Fruit fly (Drosophila melanogaster): ENCODE data around the gene Pdp.

The Pdp gene

DNA sequence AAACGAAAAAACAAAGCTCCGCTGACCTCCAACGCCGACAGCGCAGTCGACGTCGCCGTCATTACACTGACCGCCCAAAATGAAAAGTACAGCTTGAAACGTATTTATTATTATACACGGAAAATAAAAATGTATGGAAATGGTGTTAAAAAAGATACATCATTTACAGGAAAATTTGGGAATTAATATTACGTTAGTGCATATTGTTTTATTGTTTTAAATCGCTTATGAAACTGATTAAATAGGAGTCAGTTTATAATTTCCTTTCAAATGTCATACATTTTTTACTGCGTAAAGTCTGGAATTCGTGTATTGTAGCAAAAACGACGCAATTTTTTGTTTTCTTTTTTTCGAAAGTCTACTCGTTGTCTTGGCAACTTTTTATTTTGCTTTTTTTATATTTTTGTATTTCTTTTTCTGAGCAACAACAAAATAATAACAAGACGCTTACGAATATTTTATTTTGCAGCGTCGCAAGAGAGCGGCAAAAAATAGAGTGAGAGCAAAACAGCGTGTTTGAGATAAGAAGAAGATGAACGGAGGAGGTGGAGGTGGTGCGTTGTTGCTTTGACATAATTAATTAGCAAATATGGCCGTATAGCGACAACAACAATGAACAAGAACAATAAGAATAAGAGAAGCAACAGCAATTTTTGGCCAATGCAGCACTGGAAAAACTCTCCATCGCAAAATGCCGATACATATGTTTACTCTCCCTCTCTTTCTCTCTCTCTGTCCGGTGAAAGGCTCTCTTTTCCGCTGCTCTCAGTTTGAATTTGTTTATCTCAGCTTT, 42.3 kb downstream of the Pdp start (continued):
- TF ChIP-seq kay (GFP tag; optimal IDR thresholded peaks at IDR 0.05) (peak; percentile 5), CG7963 (GFP tag; IDR thresholded peaks at IDR 0.05; ENCODE audit: partially characterized antibody) (no peak), Chrac-16 (GFP tag; optimal IDR thresholded peaks at IDR 0.05) (peak; percentile 53), CG10654 (GFP tag; optimal IDR thresholded peaks at IDR 0.05) (peak; percentile 39), CG17186 (GFP tag; optimal IDR thresholded peaks at IDR 0.05) (no peak), CG17612 (GFP tag; IDR thresholded peaks at IDR 0.05) (0 out of 2 replicates have a peak, but pooled peaks have one; percentile 24), lilli (GFP tag; optimal IDR thresholded peaks at IDR 0.05) (peak; percentile 71), CG2889 (GFP tag; IDR thresholded peaks at IDR 0.05) (peak; percentile 72; the same call in 2 of the 3 replicates), Sox102F (GFP tag; optimal IDR thresholded peaks at IDR 0.05) (peak; percentile 79), Bdp1 (GFP tag; optimal IDR thresholded peaks at IDR 0.05) (no peak), pum (GFP tag; optimal IDR thresholded peaks at IDR 0.05) (peak; percentile 47), grau (tag; optimal IDR thresholded peaks at IDR 0.05) (peak; percentile 65), az2 (GFP tag; optimal IDR thresholded peaks at IDR 0.05) (peak; percentile 42), CG10209 (GFP tag; optimal IDR thresholded peaks at IDR 0.05) (peak; percentile 75), sd (tag; optimal IDR thresholded peaks at IDR 0.05) (peak; percentile 78), Jarid2 (GFP tag; optimal IDR thresholded peaks at IDR 0.05) (peak; percentile 34), CG1233 (GFP tag; optimal IDR thresholded peaks at IDR 0.05) (peak; percentile 64), slbo (GFP tag; IDR thresholded peaks at IDR 0.05) (peak; percentile 84), CG7357 (GFP tag; IDR thresholded peaks at IDR 0.05) (peak; percentile 40; the same call in 1 of the 3 replicates), fru (optimal IDR thresholded peaks at IDR 0.05) (no peak), HLH54F (GFP tag; optimal IDR thresholded peaks at IDR 0.05) (peak; percentile 70), CG9932 (GFP tag; IDR thresholded peaks at IDR 0.05) (peak; percentile 67), sqz (GFP tag; optimal IDR thresholded peaks at IDR 0.05) (no peak), Atf-2 (GFP tag; optimal IDR thresholded peaks at IDR 0.05) (peak; percentile 72), CG12236 (GFP tag; optimal IDR thresholded peaks at IDR 0.05) (peak; percentile 47), CG13894 (tag; optimal IDR thresholded peaks at IDR 0.05) (peak; percentile 46), CG8765 (GFP tag; IDR thresholded peaks at IDR 0.05) (peak; percentile 41; the same call in 1 of the 2 replicates), CG8290 (GFP tag; optimal IDR thresholded peaks at IDR 0.05) (no peak), CG8290 (tag; optimal IDR thresholded peaks at IDR 0.05) (peak in 1 of 2 experiments; percentile 51), Awh (GFP tag; IDR thresholded peaks at IDR 0.05) (no peak), CG8924 (tag; optimal IDR thresholded peaks at IDR 0.05) (peak; percentile 80), nerfin-2 (GFP tag; IDR thresholded peaks at IDR 0.05; ENCODE audit: partially characterized antibody) (no peak), odd (GFP tag; optimal IDR thresholded peaks at IDR 0.05) (peak; percentile 64), trh (GFP tag; optimal IDR thresholded peaks at IDR 0.05) (peak; percentile 22), CG6813 (GFP tag; optimal IDR thresholded peaks at IDR 0.05) (peak; percentile 67), CG17328 (GFP tag; IDR thresholded peaks at IDR 0.05) (peak; percentile 54), Hsf (GFP tag; optimal IDR thresholded peaks at IDR 0.05) (peak; percentile 76), Opbp (GFP tag; IDR thresholded peaks at IDR 0.05; ENCODE audit: partially characterized antibody) (no peak), ftz-f1 (GFP tag; optimal IDR thresholded peaks at IDR 0.05) (peak; percentile 24), H15 (GFP tag; IDR thresholded peaks at IDR 0.05) (no peak), scrt (GFP tag; optimal IDR thresholded peaks at IDR 0.05) (peak; percentile 54), CHES-1-like (GFP tag; optimal IDR thresholded peaks at IDR 0.05) (peak; percentile 95), CG12104 (GFP tag; optimal IDR thresholded peaks at IDR 0.05) (peak; percentile 76), CG10979 (tag; optimal IDR thresholded peaks at IDR 0.05) (peak; percentile 60), CG4617 (GFP tag; optimal IDR thresholded peaks at IDR 0.05; ENCODE audit: borderline replicate concordance) (no peak), tup (GFP tag; optimal IDR thresholded peaks at IDR 0.05) (no peak), HLH3B (GFP tag; IDR thresholded peaks at IDR 0.05) (peak; percentile 50; the same call in 1 of the 2 replicates), danr (GFP tag; IDR thresholded peaks at IDR 0.05) (0 out of 2 replicates have a peak, but pooled peaks have one; percentile 8), ssp (GFP tag; IDR thresholded peaks at IDR 0.05) (peak; percentile 36), CG32767 (GFP tag; IDR thresholded peaks at IDR 0.05) (peak; percentile 14; the same call in 1 of the 2 replicates)
